Worm (Caenorhabditis elegans) whole organism, L2 larva: Measurements from ENCODE around the gene grk-2.

Source experiments
- C34F6.9 ChIP-seq: fragments of 150-350 bp; optimal IDR thresholded peaks from 2 replicates; lab custom pipeline; 2014; ENCODE audit warnings: missing biosample characterization, missing genetic modification characterization
- F13H6.1 ChIP-seq: sonication (generic microtip); optimal IDR thresholded peaks from 2 replicates; lab custom pipeline; 2016; ENCODE audit warnings: missing genetic modification characterization, missing compliant biosample characterization
- R02D3.7 ChIP-seq: fragments of 150-350 bp; optimal IDR thresholded peaks from 2 replicates; lab custom pipeline; 2014; ENCODE audit warnings: missing biosample characterization, missing genetic modification characterization
- ZK546.5 ChIP-seq: sonication (generic microtip); optimal IDR thresholded peaks from 2 replicates; lab custom pipeline; 2017; ENCODE audit warnings: missing biosample characterization, missing genetic modification characterization
- alr-1 ChIP-seq: fragments of 150-350 bp; optimal IDR thresholded peaks from 2 replicates; lab custom pipeline; 2014; ENCODE audit warnings: missing biosample characterization, missing genetic modification characterization
- aly-2 ChIP-seq: fragments of 150-350 bp; optimal IDR thresholded peaks from 2 replicates; lab custom pipeline; 2014; ENCODE audit warnings: missing biosample characterization, missing genetic modification characterization
- ama-1 ChIP-seq: fragments of 150-350 bp; optimal IDR thresholded peaks from 2 replicates; lab custom pipeline; 2018; ENCODE audit warnings: inconsistent platforms
- ceh-16 ChIP-seq: fragments of 150-350 bp; optimal IDR thresholded peaks from 2 replicates; lab custom pipeline; 2014; ENCODE audit warnings: missing biosample characterization, missing genetic modification characterization
- ceh-82 ChIP-seq: fragments of 150-350 bp; optimal IDR thresholded peaks from 2 replicates; lab custom pipeline; 2014; ENCODE audit warnings: missing biosample characterization, missing genetic modification characterization
- dmd-4 ChIP-seq: sonication (generic microtip); optimal IDR thresholded peaks from 2 replicates; lab custom pipeline; 2017; ENCODE audit warnings: missing biosample characterization, missing genetic modification characterization
- egl-27 ChIP-seq: sonication (generic microtip); optimal IDR thresholded peaks from 3 replicates; lab custom pipeline; 2017; ENCODE audit warnings: missing biosample characterization, missing genetic modification reagents, missing genetic modification characterization
- elt-1 ChIP-seq: fragments of 150-350 bp; optimal IDR thresholded peaks from 2 replicates; lab custom pipeline; 2014; ENCODE audit warnings: missing biosample characterization, missing genetic modification characterization
- lin-13 ChIP-seq: fragments of 150-350 bp; optimal IDR thresholded peaks from 2 replicates; lab custom pipeline; 2014; ENCODE audit warnings: missing biosample characterization, missing genetic modification reagents, missing genetic modification characterization
- lsy-2 ChIP-seq, 2 experiments: fragments of 150-350 bp in 1 of 2; sonication (generic microtip) in 1 of 2; optimal IDR thresholded peaks; 2 replicates each; lab custom pipeline; 2014 to 2017; ENCODE audit warnings: missing biosample characterization in 2 of 2, missing genetic modification characterization in 2 of 2
- mab-5 ChIP-seq: fragments of 150-350 bp; optimal IDR thresholded peaks from 2 replicates; lab custom pipeline; 2014; ENCODE audit warnings: missing biosample characterization, missing genetic modification characterization
- mbf-1 ChIP-seq: sonication (generic microtip); optimal IDR thresholded peaks from 2 replicates; lab custom pipeline; 2017; ENCODE audit warnings: missing biosample characterization, missing genetic modification characterization
- nhr-10 ChIP-seq: sonication (generic microtip); optimal IDR thresholded peaks from 2 replicates; lab custom pipeline; 2017; ENCODE audit warnings: missing biosample characterization, missing genetic modification characterization
- nhr-11 ChIP-seq: fragments of 150-350 bp; optimal IDR thresholded peaks from 2 replicates; lab custom pipeline; 2014; ENCODE audit warnings: missing biosample characterization, missing genetic modification characterization
- nhr-12 ChIP-seq: fragments of 150-350 bp; optimal IDR thresholded peaks from 2 replicates; lab custom pipeline; 2014; ENCODE audit warnings: missing biosample characterization, missing genetic modification characterization
- nhr-129 ChIP-seq: fragments of 150-350 bp; optimal IDR thresholded peaks from 2 replicates; lab custom pipeline; 2014; ENCODE audit warnings: missing biosample characterization, missing genetic modification characterization
- nhr-21 ChIP-seq: fragments of 150-350 bp; optimal IDR thresholded peaks from 2 replicates; lab custom pipeline; 2014; ENCODE audit warnings: missing biosample characterization, missing genetic modification characterization
- nhr-23 ChIP-seq: fragments of 150-350 bp; optimal IDR thresholded peaks from 2 replicates; lab custom pipeline; 2014; ENCODE audit warnings: missing biosample characterization, missing genetic modification reagents, missing genetic modification characterization
- nhr-25 ChIP-seq: fragments of 150-350 bp; sonication (generic microtip); optimal IDR thresholded peaks from 3 replicates; lab custom pipeline; 2014; ENCODE audit warnings: missing biosample characterization, missing genetic modification characterization
- peb-1 ChIP-seq: fragments of 150-350 bp; optimal IDR thresholded peaks from 2 replicates; lab custom pipeline; 2014; ENCODE audit warnings: missing biosample characterization, missing genetic modification characterization
- sem-4 ChIP-seq: fragments of 150-350 bp; optimal IDR thresholded peaks from 2 replicates; lab custom pipeline; 2014; ENCODE audit warnings: missing biosample characterization, missing genetic modification reagents, missing genetic modification characterization
- skn-1 ChIP-seq: sonication (generic microtip); optimal IDR thresholded peaks from 2 replicates; lab custom pipeline; 2017; ENCODE audit warnings: missing biosample characterization, missing genetic modification characterization
- sma-3 ChIP-seq: sonication (generic microtip); optimal IDR thresholded peaks from 2 replicates; lab custom pipeline; 2016; ENCODE audit warnings: missing genetic modification reagents, missing genetic modification characterization, missing compliant biosample characterization
- sma-9 ChIP-seq, 2 experiments: fragments of 150-350 bp in 1 of 2; sonication (generic microtip) in 1 of 2; optimal IDR thresholded peaks; 2 replicates each; lab custom pipeline; 2014 to 2016; ENCODE audit warnings: missing genetic modification characterization in 2 of 2, mild to moderate bottlenecking in 1 of 2, missing biosample characterization in 1 of 2, missing compliant biosample characterization in 1 of 2, missing genetic modification reagents in 1 of 2, moderate library complexity in 1 of 2
- snpc-4 ChIP-seq: fragments of 150-350 bp; optimal IDR thresholded peaks from 2 replicates; lab custom pipeline; 2014; ENCODE audit warnings: missing biosample characterization, missing genetic modification characterization
- unc-39 ChIP-seq: fragments of 150-350 bp; optimal IDR thresholded peaks from 2 replicates; lab custom pipeline; 2014; ENCODE audit warnings: missing biosample characterization, missing genetic modification characterization
- unc-55 ChIP-seq: fragments of 150-350 bp; sonication (generic microtip); optimal IDR thresholded peaks from 3 replicates; lab custom pipeline; 2014; ENCODE audit warnings: missing biosample characterization, missing genetic modification reagents, missing genetic modification characterization
- unc-62 ChIP-seq: fragments of 150-350 bp; optimal IDR thresholded peaks from 2 replicates; lab custom pipeline; 2014; ENCODE audit warnings: missing biosample characterization, missing genetic modification reagents, missing genetic modification characterization
- zag-1 ChIP-seq: fragments of 150-350 bp; optimal IDR thresholded peaks from 2 replicates; lab custom pipeline; 2014; ENCODE audit warnings: missing biosample characterization, missing genetic modification characterization
- ztf-1 ChIP-seq: fragments of 200-800 bp; sonication (Bioruptor generic); conservative IDR thresholded peaks from 2 replicates; pipeline ENCODE4 v1.3.6; 2022; ENCODE audit warnings: missing genetic modification characterization, missing compliant biosample characterization
- ztf-11 ChIP-seq: sonication (generic microtip); optimal IDR thresholded peaks from 2 replicates; lab custom pipeline; 2017; ENCODE audit warnings: missing biosample characterization, missing genetic modification characterization

The grk-2 gene

DNA sequence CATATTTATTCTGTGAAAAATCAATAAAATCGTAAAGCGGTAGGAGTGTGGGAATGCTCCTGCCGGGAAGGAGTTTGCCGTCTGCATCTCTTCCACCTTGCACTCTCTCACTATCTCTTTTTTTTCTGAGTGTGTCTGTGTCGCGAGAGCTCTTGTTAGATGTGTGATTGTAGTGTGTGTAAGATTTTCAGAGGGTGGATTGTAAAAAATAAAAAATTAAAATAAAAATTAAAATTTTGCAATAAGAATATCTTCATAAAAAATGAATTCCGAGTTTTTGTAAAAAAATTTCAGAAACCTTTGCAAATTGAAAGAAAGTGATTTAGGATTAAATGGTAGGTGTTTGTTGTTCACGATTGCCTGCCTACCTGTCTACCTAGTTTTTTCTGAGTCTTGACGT lies 20.4 kb downstream of the grk-2 start, which contains the start of gene sel-15:
Gene sel-15 (minus strand): TSS at position 101 of the 400 bp plus-strand sequence.
- TF ChIP-seq sem-4 (tag; lab: Kevin White, UChicago) (no peak), unc-39 (no peak), ama-1 (lab: Kevin White, UChicago) (no peak), C34F6.9 (tag; lab: Kevin White, UChicago) (no peak), snpc-4 (tag; lab: Kevin White, UChicago) (no peak), peb-1 (no peak), skn-1 (tag; lab: Kevin White, UChicago) (no peak), nhr-25 (tag; lab: Kevin White, UChicago) (no peak), unc-62 (GFP tag; lab: Kevin White, UChicago) (no peak), mbf-1 (tag; lab: Kevin White, UChicago) (no peak), ceh-16 (tag; lab: Kevin White, UChicago) (no peak), lsy-2 (tag; optimal IDR thresholded peaks at IDR 0.05; lab: Kevin White, UChicago) (no peak), nhr-23 (no peak), unc-55 (GFP tag; lab: Kevin White, UChicago) (no peak), alr-1 (tag; lab: Kevin White, UChicago) (no peak), ceh-82 (tag; lab: Kevin White, UChicago) (no peak), nhr-12 (no peak), nhr-129 (tag; lab: Kevin White, UChicago) (no peak)

DNA sequence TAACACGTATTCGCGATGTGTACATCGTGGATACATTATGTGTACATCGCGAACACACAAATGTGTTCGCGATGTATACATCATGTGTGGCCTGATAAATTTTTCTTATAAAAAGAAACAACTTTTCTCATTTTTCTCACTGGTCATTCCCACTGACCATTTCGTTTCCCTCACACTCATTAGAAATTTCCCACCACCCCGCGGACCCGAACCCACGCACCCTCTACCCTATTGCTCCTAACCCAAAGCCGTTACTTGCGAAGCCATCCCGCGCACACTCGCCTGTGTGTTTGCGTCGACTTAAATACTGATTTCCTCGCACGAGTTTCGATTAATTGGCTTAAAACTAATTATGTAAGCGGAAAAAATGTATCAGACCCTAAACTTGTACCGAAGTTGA lies 22.9 kb downstream of the grk-2 start:
- TF ChIP-seq nhr-11 (tag; lab: Kevin White, UChicago), result no peak
- TF ChIP-seq lin-13, result no peak
- no peak for TF ChIP-seq zag-1 (tag; lab: Kevin White, UChicago)
- no peak for TF ChIP-seq mbf-1 (tag; lab: Kevin White, UChicago)
- TF ChIP-seq sma-3 (GFP tag; lab: Kevin White, UChicago), result no peak
- TF ChIP-seq mab-5, result no peak
- no peak for TF ChIP-seq sma-9 (GFP tag; optimal IDR thresholded peaks at IDR 0.05; lab: Kevin White, UChicago)
- TF ChIP-seq sma-9 (tag; optimal IDR thresholded peaks at IDR 0.05; lab: Kevin White, UChicago), result no peak
- no peak for TF ChIP-seq skn-1 (tag; lab: Kevin White, UChicago)
- TF ChIP-seq F13H6.1 (tag; lab: Kevin White, UChicago), result no peak
- TF ChIP-seq ZK546.5 (tag; lab: Kevin White, UChicago), result no peak
- no peak for TF ChIP-seq ama-1 (lab: Kevin White, UChicago)
- TF ChIP-seq dmd-4 (tag; lab: Kevin White, UChicago), result no peak
- TF ChIP-seq nhr-10 (tag; lab: Kevin White, UChicago), result no peak

DNA sequence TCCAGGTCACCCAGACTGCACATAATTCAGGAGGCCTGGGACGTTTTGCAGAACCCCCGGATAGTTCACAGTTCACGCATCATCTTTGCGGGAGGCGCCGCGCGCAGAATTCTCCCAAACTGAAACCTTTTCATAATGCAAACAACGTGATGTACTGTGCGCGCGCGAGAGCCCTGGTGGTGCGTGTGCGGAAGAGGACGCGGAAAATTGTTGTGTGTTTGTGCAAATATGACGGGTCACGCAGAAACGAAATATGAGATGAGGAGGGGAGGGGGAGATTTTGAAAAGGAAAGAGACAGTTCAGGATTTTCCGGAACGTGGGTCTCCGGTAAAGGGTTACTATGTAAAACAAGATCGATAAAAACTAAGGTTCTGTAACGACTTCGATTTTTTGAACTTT lies 34.1 kb downstream of the grk-2 start:
- TF ChIP-seq nhr-21 (tag; lab: Kevin White, UChicago) (no peak), mab-5 (no peak), aly-2 (tag; lab: Kevin White, UChicago) (no peak), elt-1 (no peak), sma-9 (GFP tag; optimal IDR thresholded peaks at IDR 0.05; lab: Kevin White, UChicago) (no peak), sma-9 (tag; optimal IDR thresholded peaks at IDR 0.05; lab: Kevin White, UChicago) (no peak), ztf-11 (tag; lab: Kevin White, UChicago) (no peak), unc-39 (no peak), unc-62 (GFP tag; lab: Kevin White, UChicago) (no peak), nhr-129 (tag; lab: Kevin White, UChicago) (no peak), R02D3.7 (tag; lab: Kevin White, UChicago) (no peak), nhr-12 (no peak), F13H6.1 (tag; lab: Kevin White, UChicago) (no peak), sma-3 (GFP tag; lab: Kevin White, UChicago) (no peak)
- TF ChIP-seq, all 48 proteins: peak for 0

DNA sequence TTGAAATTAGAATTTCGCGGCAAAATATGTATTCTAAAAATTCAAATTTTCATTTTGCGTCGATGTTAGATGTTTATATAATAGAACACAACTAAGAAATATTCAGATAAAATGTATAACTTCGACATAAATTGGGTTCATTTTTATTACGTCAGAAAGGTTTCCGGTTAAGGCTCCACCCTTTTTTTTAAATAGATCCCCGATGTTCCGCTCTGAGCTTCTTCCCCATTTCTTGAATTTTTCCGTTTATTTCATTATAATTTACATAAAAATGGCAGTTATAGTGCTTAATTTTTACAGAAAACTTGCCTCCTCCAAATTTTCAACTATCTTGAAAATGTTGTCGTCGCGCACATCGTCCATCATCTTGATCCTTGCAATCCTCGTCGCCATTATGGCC lies 48.9 kb downstream of the grk-2 start, which contains the start of gene flp-24:
Gene flp-24 (plus strand): TSS at position 301 of the 400 bp plus-strand sequence.
- no peak for TF ChIP-seq nhr-10 (tag; lab: Kevin White, UChicago)
- no peak for TF ChIP-seq nhr-129 (tag; lab: Kevin White, UChicago)

DNA sequence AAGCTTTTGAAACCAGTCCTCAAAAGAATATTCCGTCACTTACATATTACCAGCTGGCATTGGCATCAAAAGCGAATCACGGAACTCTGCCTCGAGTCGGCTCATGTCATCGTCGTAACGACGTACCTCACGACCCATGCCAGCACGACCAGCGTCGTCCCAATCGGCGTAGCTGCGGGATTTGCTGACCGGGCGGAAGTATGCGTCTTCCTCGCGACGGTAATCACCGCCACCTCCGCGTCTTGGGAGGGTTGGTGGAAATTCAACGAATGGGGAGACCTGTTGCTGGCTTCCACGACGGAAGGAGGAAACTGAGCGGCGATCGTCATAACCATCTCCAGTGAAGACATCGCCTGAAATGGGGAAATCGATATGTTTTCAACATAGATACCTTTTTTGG lies 52.2 kb downstream of the grk-2 start:
- TF ChIP-seq ceh-82 (tag; lab: Kevin White, UChicago) (no peak), sma-9 (GFP tag; optimal IDR thresholded peaks at IDR 0.05; lab: Kevin White, UChicago) (no peak), sma-9 (tag; optimal IDR thresholded peaks at IDR 0.05; lab: Kevin White, UChicago) (no peak), F13H6.1 (tag; lab: Kevin White, UChicago) (no peak), nhr-23 (no peak), ama-1 (lab: Kevin White, UChicago) (no peak), aly-2 (tag; lab: Kevin White, UChicago) (no peak), nhr-10 (tag; lab: Kevin White, UChicago) (no peak), ztf-1 (GFP tag; lab: Robert Waterston, UW) (no peak), nhr-12 (no peak), skn-1 (tag; lab: Kevin White, UChicago) (no peak), lsy-2 (tag; optimal IDR thresholded peaks at IDR 0.05; lab: Kevin White, UChicago) (no peak), dmd-4 (tag; lab: Kevin White, UChicago) (no peak), egl-27 (tag; lab: Kevin White, UChicago) (no peak), elt-1 (no peak)
